Worm (Caenorhabditis elegans): ENCODE data around the gene flp-12.

flp-12 gene

DNA sequence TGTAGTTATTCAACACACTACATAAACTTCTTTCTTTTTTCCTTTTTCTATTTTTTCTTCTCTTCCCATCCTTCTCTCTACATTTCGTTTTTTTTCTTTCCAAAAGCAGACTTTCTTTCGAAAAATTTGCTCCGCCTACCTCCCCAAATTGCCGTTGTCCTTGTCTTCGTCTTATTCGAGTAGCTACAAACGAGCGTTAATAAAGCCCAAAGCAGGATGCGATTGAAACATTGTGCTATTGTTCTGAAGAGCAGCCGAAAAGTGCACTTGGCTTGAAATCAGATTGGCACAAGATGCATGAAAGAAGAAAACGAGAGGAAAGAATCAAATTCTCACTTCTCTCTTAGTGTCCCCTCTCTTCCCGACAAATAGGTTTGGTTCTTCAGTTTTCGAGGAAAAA is 17.3 kb downstream of the flp-12 start:
- TF ChIP-seq flt-1 (GFP tag; IDR thresholded peaks at IDR 0.05) = no peak
- TF ChIP-seq klf-2 (GFP tag; conservative IDR thresholded peaks at IDR 0.05) = no peak
- TF ChIP-seq T22C8.4 (GFP tag; IDR thresholded peaks at IDR 0.05) = no peak
- TF ChIP-seq tab-1 (GFP tag; IDR thresholded peaks at IDR 0.05) = no peak
- no peak for TF ChIP-seq ztf-23 (GFP tag; IDR thresholded peaks at IDR 0.05)
- TF ChIP-seq med-1 (GFP tag; optimal IDR thresholded peaks at IDR 0.05; ENCODE audit: insufficient read depth) = no peak
- TF ChIP-seq cog-1 (tag; optimal IDR thresholded peaks at IDR 0.05) = no peak
- no peak for TF ChIP-seq ref-1 (GFP tag; conservative IDR thresholded peaks at IDR 0.05)
- no peak for TF ChIP-seq ztf-29 (GFP tag; IDR thresholded peaks at IDR 0.05)

DNA sequence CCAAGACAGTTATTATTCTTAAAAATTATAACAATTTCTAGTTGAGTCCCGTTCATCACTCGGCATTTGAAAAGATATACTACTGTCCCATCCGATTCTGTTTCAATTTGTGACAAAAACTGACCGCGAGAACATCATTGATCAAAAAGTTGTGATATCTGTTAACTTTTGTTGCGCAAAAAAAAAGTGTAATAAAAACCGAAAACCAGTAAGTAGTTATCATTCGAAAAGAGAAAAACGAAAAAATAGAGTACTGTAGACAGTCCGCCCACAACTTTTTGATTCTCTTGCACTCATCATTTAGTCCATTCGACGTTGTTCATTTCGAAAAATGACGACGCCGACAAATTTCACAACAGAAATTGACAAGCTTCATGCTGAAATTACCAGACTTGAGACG is 21.0 kb downstream of the flp-12 start, which contains the start of gene amt-1:
TSS of gene amt-1 (plus strand) at position 301 of the 400 bp plus-strand sequence.
- no peak for TF ChIP-seq med-1 (GFP tag; optimal IDR thresholded peaks at IDR 0.05; ENCODE audit: insufficient read depth)
- TF ChIP-seq ref-1 (GFP tag; conservative IDR thresholded peaks at IDR 0.05) = no peak
- TF ChIP-seq tab-1 (GFP tag; IDR thresholded peaks at IDR 0.05) = no peak
- TF ChIP-seq ztf-23 (GFP tag; IDR thresholded peaks at IDR 0.05) = no peak
- no peak for TF ChIP-seq flt-1 (GFP tag; IDR thresholded peaks at IDR 0.05)
- no peak for TF ChIP-seq klf-2 (GFP tag; conservative IDR thresholded peaks at IDR 0.05)
- TF ChIP-seq T22C8.4 (GFP tag; IDR thresholded peaks at IDR 0.05) = no peak
- no peak for TF ChIP-seq ztf-29 (GFP tag; IDR thresholded peaks at IDR 0.05)
- no peak for TF ChIP-seq cog-1 (tag; optimal IDR thresholded peaks at IDR 0.05)

DNA sequence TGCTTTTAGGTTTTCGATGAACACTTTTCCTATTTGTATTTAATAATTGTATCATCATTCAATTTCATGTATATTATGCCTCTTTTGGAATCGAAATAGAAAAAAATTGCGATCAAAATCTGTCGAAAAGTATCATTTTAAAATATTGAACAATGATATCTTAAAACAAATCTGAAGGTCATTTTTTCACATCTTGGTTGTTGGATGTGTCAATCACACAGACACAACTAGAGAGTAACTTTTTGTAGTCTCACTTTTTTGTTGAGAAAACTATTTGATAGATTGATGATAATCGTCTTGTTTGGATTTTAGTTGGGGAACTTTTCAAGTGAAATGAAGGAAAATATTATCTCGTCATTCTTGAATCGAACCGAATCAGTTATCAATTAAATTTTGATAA is 22.9 kb downstream of the flp-12 start:
- TF ChIP-seq klf-2 (GFP tag; conservative IDR thresholded peaks at IDR 0.05) (no peak), ztf-23 (GFP tag; IDR thresholded peaks at IDR 0.05) (no peak), ztf-29 (GFP tag; IDR thresholded peaks at IDR 0.05) (no peak), flt-1 (GFP tag; IDR thresholded peaks at IDR 0.05) (no peak), T22C8.4 (GFP tag; IDR thresholded peaks at IDR 0.05) (no peak), cog-1 (tag; optimal IDR thresholded peaks at IDR 0.05) (no peak)

DNA sequence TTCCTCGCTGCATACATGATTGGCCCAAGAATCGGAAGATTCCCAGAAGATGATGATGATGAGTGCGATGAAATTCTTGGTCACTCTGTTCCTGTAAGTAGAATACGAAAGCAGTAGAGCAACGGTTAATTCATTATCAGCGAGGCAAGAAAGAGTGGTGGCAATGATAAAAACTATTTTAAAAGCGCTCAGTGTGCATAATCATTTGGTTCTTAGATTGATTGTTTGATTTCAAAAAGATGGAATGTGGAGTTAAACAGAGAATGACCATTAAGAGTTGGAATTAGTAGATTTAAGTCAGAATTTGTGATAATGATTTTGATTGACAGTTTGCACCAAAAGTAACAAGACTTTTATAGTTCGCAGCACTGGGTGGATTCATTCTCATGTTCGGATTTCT is 25.0 kb downstream of the flp-12 start:
- TF ChIP-seq cog-1 (tag; optimal IDR thresholded peaks at IDR 0.05) = no peak
- TF ChIP-seq klf-2 (GFP tag; conservative IDR thresholded peaks at IDR 0.05) = no peak
- TF ChIP-seq T22C8.4 (GFP tag; IDR thresholded peaks at IDR 0.05) = no peak
- TF ChIP-seq ref-1 (GFP tag; conservative IDR thresholded peaks at IDR 0.05) = no peak
- TF ChIP-seq flt-1 (GFP tag; IDR thresholded peaks at IDR 0.05) = no peak
- no peak for TF ChIP-seq ztf-29 (GFP tag; IDR thresholded peaks at IDR 0.05)
- no peak for TF ChIP-seq tab-1 (GFP tag; IDR thresholded peaks at IDR 0.05)
- no peak for TF ChIP-seq med-1 (GFP tag; optimal IDR thresholded peaks at IDR 0.05; ENCODE audit: insufficient read depth)
- TF ChIP-seq ztf-23 (GFP tag; IDR thresholded peaks at IDR 0.05) = no peak

DNA sequence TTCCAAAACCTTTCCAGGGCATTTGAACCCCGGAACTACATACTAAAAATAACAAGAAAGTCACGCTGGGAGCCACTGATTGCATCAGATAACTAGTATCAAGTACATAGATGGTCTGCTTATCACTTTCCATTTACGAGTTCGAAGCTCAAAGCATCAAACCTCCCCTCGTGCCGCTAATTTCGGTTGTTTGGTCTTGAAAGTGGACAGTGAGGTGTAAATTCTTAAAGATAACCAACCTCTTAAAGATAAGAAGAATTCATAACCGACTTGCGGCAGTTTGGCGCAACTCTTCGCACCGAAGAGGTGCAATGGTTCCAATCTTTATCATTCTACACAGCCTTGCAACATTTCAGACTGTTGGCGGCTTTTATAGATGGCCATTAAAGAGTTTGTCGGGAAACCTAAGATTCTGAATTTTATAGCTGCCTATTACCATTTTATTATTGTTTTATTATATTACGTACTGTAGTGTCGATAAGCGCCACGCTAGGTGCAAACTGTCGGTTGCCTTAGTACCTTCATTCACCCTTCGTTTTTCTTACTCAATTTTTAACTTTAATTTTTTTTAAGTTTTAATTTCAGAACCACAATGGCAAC is 27.3 kb downstream of the flp-12 start, which contains the start of gene amt-4:
TSS of gene amt-4 (plus strand) at position 586 of the 600 bp plus-strand sequence.
- TF ChIP-seq ztf-23 (GFP tag; IDR thresholded peaks at IDR 0.05) (no peak), ztf-29 (GFP tag; IDR thresholded peaks at IDR 0.05) (no peak), T22C8.4 (GFP tag; IDR thresholded peaks at IDR 0.05) (no peak), tab-1 (GFP tag; IDR thresholded peaks at IDR 0.05) (no peak), cog-1 (tag; optimal IDR thresholded peaks at IDR 0.05) (no peak), med-1 (GFP tag; optimal IDR thresholded peaks at IDR 0.05; ENCODE audit: insufficient read depth) (no peak), ref-1 (GFP tag; conservative IDR thresholded peaks at IDR 0.05) (no peak), klf-2 (GFP tag; conservative IDR thresholded peaks at IDR 0.05) (no peak), flt-1 (GFP tag; IDR thresholded peaks at IDR 0.05) (no peak)

DNA sequence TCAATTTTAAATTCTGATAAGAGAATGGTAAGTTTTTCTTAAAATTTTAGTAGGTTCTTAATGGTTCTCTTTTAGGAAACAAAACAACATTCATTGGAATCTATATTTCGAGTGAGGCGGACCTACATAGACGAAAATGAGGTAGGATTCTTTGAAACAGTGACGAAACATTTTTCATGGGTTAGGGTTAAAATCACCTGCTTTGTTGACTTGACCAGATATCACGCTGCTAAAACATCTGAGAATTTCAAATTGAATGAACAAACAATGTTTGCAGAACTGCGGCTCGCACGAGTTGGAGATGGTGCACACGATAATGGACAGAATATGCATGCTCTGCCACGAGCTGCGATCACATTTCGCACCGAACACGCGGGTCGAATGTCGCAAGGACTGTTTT is 29.9 kb downstream of the flp-12 start:
- TF ChIP-seq T22C8.4 (GFP tag; IDR thresholded peaks at IDR 0.05) (no peak), cog-1 (tag; optimal IDR thresholded peaks at IDR 0.05) (no peak), med-1 (GFP tag; optimal IDR thresholded peaks at IDR 0.05; ENCODE audit: insufficient read depth) (no peak), ref-1 (GFP tag; conservative IDR thresholded peaks at IDR 0.05) (no peak), ztf-29 (GFP tag; IDR thresholded peaks at IDR 0.05) (no peak), flt-1 (GFP tag; IDR thresholded peaks at IDR 0.05) (no peak), ztf-23 (GFP tag; IDR thresholded peaks at IDR 0.05) (no peak), tab-1 (GFP tag; IDR thresholded peaks at IDR 0.05) (no peak), klf-2 (GFP tag; conservative IDR thresholded peaks at IDR 0.05) (no peak)

DNA sequence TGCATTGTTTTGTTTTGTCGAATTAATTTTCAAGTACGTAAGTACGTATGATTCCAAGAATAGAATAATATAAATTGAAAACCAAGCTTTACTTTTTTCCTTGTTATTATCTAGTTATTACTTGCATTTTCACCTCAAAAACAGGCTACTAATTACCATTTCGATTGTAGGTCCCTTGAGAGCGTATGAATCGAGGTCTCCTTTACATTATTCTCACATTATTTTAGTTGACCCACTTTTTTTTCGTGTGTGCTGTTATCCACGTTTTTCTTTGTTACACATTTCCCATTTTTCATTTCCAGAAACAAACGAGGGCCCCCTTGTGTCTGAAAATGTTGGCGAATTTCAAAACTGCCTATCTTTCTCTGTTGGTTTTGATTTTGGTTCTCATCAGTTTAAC is 30.3 kb downstream of the flp-12 start, which contains the start of gene C05E11.6:
TSS of gene C05E11.6 (plus strand) at position 301 of the 400 bp plus-strand sequence.
- no peak for TF ChIP-seq ztf-29 (GFP tag; IDR thresholded peaks at IDR 0.05)
- no peak for TF ChIP-seq ref-1 (GFP tag; conservative IDR thresholded peaks at IDR 0.05)
- no peak for TF ChIP-seq cog-1 (tag; optimal IDR thresholded peaks at IDR 0.05)
- no peak for TF ChIP-seq T22C8.4 (GFP tag; IDR thresholded peaks at IDR 0.05)
- no peak for TF ChIP-seq klf-2 (GFP tag; conservative IDR thresholded peaks at IDR 0.05)
- TF ChIP-seq med-1 (GFP tag; optimal IDR thresholded peaks at IDR 0.05; ENCODE audit: insufficient read depth) = no peak
- no peak for TF ChIP-seq ztf-23 (GFP tag; IDR thresholded peaks at IDR 0.05)
- no peak for TF ChIP-seq flt-1 (GFP tag; IDR thresholded peaks at IDR 0.05)
- no peak for TF ChIP-seq tab-1 (GFP tag; IDR thresholded peaks at IDR 0.05)

DNA sequence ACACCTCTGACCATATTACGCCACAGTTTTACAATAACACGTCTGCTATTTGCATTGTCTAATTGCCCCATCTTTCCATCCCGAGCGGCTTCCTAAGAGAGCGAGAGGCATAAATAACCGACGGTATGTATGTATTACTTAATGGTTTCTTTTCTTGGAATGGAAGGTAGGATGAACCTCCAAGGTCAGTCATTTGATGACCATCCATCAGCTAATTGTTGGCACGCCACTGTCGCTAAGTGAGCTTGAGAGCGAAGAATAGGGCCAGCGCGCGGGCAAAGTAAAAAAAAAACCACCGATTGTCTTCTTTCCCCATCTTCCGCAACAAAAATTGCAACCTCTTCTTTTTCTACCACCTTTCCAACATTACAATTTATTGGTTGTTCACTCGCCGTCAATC is 36.1 kb downstream of the flp-12 start:
- TF ChIP-seq T22C8.4 (GFP tag; IDR thresholded peaks at IDR 0.05) = no peak

DNA sequence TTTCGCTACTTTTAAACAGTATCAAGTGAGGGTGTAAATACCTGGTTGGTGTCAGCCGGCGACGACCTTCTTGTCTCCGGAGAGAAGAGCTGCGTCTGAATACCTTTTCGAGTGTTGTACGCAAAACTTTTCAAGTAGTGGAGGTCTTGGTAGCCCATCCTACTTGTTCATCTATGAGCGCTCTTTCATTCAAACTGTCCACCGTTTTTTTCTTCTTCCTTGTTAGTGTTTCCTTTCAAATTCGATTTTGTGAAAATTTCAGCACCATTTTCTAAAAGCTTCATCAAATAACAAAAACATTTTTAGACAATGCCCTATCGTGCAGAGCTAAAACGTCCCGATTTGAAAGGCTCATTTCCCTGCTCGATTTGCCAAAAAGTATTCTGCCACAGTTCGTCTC is 37.8 kb downstream of the flp-12 start, which contains the start of gene ham-2:
TSS of gene ham-2 (plus strand) at position 301 of the 400 bp plus-strand sequence.
- TF ChIP-seq ref-1 (GFP tag; conservative IDR thresholded peaks at IDR 0.05) (no peak), flt-1 (GFP tag; IDR thresholded peaks at IDR 0.05) (no peak), klf-2 (GFP tag; conservative IDR thresholded peaks at IDR 0.05) (no peak), med-1 (GFP tag; optimal IDR thresholded peaks at IDR 0.05; ENCODE audit: insufficient read depth) (no peak)

DNA sequence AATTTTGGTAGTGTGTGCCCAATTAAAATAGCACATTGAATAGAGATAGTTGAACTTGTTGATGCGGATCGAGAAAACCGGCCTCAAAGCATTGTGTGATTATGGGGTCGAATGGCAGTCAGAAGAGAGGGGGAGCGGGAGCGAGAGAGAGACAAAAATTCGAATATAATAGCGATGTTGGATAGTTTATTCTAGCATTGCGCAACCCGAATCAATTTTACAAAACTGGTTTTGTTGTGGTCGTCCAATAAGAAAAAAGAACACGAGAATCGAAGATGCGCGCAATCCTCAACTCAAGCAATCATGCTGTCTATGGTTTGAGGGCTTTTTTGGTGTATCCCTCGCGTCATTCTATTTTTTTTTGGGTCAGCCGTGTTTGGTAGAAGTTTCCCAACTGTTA is 38.7 kb downstream of the flp-12 start:
- TF ChIP-seq ztf-23 (GFP tag; IDR thresholded peaks at IDR 0.05) (no peak), klf-2 (GFP tag; conservative IDR thresholded peaks at IDR 0.05) (no peak), tab-1 (GFP tag; IDR thresholded peaks at IDR 0.05) (no peak), ztf-29 (GFP tag; IDR thresholded peaks at IDR 0.05) (no peak), ref-1 (GFP tag; conservative IDR thresholded peaks at IDR 0.05) (no peak), cog-1 (tag; optimal IDR thresholded peaks at IDR 0.05) (no peak), T22C8.4 (GFP tag; IDR thresholded peaks at IDR 0.05) (no peak), flt-1 (GFP tag; IDR thresholded peaks at IDR 0.05) (no peak), med-1 (GFP tag; optimal IDR thresholded peaks at IDR 0.05; ENCODE audit: insufficient read depth) (no peak)

Data from whole organism, midembryonic.